Fruit fly (Drosophila melanogaster): ENCODE results near the gene CG42299.

DNA sequence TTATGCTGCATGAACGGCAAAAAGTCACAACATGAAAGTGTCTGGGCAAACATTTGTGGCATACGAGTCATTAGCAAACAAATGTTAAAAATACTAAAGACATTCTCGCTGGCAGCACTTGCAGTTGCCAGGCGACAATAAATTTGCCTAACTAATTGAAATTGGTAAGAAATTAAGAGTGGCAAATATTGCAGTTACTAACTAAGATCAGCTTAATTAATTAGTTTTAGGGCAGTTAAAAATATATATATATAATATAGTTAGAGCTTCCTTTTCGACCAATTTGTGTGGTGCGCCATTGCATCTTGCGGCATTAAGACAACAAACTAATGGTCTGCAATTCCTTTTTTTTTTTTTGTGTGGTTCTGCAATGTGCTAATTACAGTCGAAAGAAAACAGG is 42.4 kb upstream of the CG42299 start:
- TF ChIP-seq Myc (optimal IDR thresholded peaks at IDR 0.05) (no peak), Sin3A (optimal IDR thresholded peaks at IDR 0.05) (no peak), psq (optimal IDR thresholded peaks at IDR 0.05) (no peak), insv (optimal IDR thresholded peaks at IDR 0.05) (no peak), ttk (optimal IDR thresholded peaks at IDR 0.05) (no peak)

Measured in Kc167 (cell line).